Worm (Caenorhabditis elegans): ENCODE results near the gene T07G12.2.

DNA sequence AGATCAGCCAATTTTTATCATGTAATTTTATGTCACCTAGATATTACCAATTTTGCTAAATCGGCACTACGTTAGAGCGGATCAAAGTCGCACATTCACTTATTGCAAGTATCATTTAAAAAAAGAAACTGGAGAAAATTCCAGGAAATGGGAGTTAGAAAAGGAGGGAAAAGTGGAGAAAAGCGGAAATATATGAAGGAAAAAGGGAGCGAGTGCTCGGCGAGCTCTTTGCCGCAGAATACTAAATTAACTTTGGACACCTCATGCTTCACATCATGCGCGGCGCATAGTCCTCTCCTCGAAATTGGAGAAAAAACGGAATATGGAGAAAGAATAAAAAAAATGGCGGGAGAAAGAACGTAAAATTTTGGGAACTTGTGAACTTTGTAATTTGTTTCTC lies 22.9 kb upstream of the T07G12.2 start:
- no peak for TF ChIP-seq ztf-11 (tag; optimal IDR thresholded peaks at IDR 0.05)
- TF ChIP-seq Y105C5A.15 (GFP tag; IDR thresholded peaks at IDR 0.05): no peak
- no peak for TF ChIP-seq unc-39 (tag; optimal IDR thresholded peaks at IDR 0.05)
- no peak for TF ChIP-seq lin-39 (tag; optimal IDR thresholded peaks at IDR 0.05)
- TF ChIP-seq snpc-4 (tag; optimal IDR thresholded peaks at IDR 0.05): no peak
- TF ChIP-seq dmd-9 (GFP tag; IDR thresholded peaks at IDR 0.05): no peak
